Worm (Caenorhabditis elegans): Measurements from ENCODE around the gene C48D1.9.

- no peak for TF ChIP-seq sox-4 (tag; optimal IDR thresholded peaks at IDR 0.05)
- TF ChIP-seq ces-1 (GFP tag; optimal IDR thresholded peaks at IDR 0.05): no peak
- TF ChIP-seq efl-1 (optimal IDR thresholded peaks at IDR 0.05): no peak
- TF ChIP-seq efl-1 (GFP tag; optimal IDR thresholded peaks at IDR 0.05 in 1 of 2): peak in 1 of 2 experiments; percentile 33
- TF ChIP-seq lin-13 (GFP tag; optimal IDR thresholded peaks at IDR 0.05): no peak
- no peak for TF ChIP-seq nhr-90 (tag; optimal IDR thresholded peaks at IDR 0.05; ENCODE audit: poor library complexity)
- TF ChIP-seq skn-1 (tag; optimal IDR thresholded peaks at IDR 0.05): no peak
- TF ChIP-seq nhr-19 (GFP tag; conservative IDR thresholded peaks at IDR 0.05): no peak
- TF ChIP-seq zag-1 (tag; optimal IDR thresholded peaks at IDR 0.05): no peak
- TF ChIP-seq dpl-1 (GFP tag; optimal IDR thresholded peaks at IDR 0.05): no peak
- no peak for TF ChIP-seq tbx-2 (tag; optimal IDR thresholded peaks at IDR 0.05)
- no peak for TF ChIP-seq ceh-88 (GFP tag; IDR thresholded peaks at IDR 0.05)
- no peak for TF ChIP-seq pag-3 (tag; optimal IDR thresholded peaks at IDR 0.05; ENCODE audit: borderline replicate concordance, insufficient read depth)
- no peak for TF ChIP-seq isw-1 (GFP tag; IDR thresholded peaks at IDR 0.05)
Observed at ce11 chrIV:13243375-13243774, 33.9 kb upstream of the C48D1.9 start, which contains the start of gene JC8.4.
